Worm (Caenorhabditis elegans) whole organism, L4 larva: ENCODE results near the gene C32C4.3.

Experiments used
- R02D3.7 ChIP-seq: fragments of 150-350 bp; sonication (generic microtip); optimal IDR thresholded peaks from 3 replicates; lab custom pipeline; 2014; ENCODE audit warnings: missing biosample characterization, missing genetic modification characterization
- T20F7.1 ChIP-seq: fragments of 200-800 bp; sonication (Bioruptor generic); optimal IDR thresholded peaks from 2 replicates; lab custom pipeline; 2018; ENCODE audit warnings: mild to moderate bottlenecking, missing genetic modification characterization, missing compliant biosample characterization
- aha-1 ChIP-seq: fragments of 150-350 bp; peaks from one replicate; lab custom pipeline; 2014; ENCODE audit warnings: missing biosample characterization, missing genetic modification characterization
- arid-1 ChIP-seq: fragments of 200-800 bp; sonication (Bioruptor generic); conservative IDR thresholded peaks from 2 replicates; pipeline ENCODE4 v1.3.6; 2022; ENCODE audit warnings: missing genetic modification reagents, missing genetic modification characterization, missing compliant biosample characterization
- ceh-44 ChIP-seq: fragments of 200-800 bp; sonication (Bioruptor generic); IDR thresholded peaks from 2 replicates; pipeline ENCODE4 v1.3.6; 2022; ENCODE audit warnings: missing genetic modification reagents, missing genetic modification characterization, missing compliant biosample characterization
- daf-16 ChIP-seq, 3 experiments: sonication (generic microtip); optimal IDR thresholded peaks; 2 replicates each; lab custom pipeline; 2016 to 2017; ENCODE audit warnings: missing genetic modification characterization in 3 of 3, missing genetic modification reagents in 3 of 3, mild to moderate bottlenecking in 2 of 3, missing compliant biosample characterization in 2 of 3, missing biosample characterization in 1 of 3, moderate library complexity in 1 of 3
- daf-19 ChIP-seq: fragments of 200-800 bp; sonication (Bioruptor generic); conservative IDR thresholded peaks from 2 replicates; pipeline ENCODE4 v1.3.6; 2022; ENCODE audit warnings: missing genetic modification characterization, missing compliant biosample characterization
- fos-1 ChIP-seq: fragments of 150-350 bp; optimal IDR thresholded peaks from 2 replicates; lab custom pipeline; 2014; ENCODE audit warnings: missing biosample characterization, missing genetic modification characterization
- nhr-6 ChIP-seq: fragments of 150-350 bp; optimal IDR thresholded peaks from 2 replicates; lab custom pipeline; 2014; ENCODE audit warnings: missing biosample characterization, missing genetic modification characterization

The C32C4.3 gene

ce11 chrV:10602051-10602937 lies 44.6 kb downstream of the C32C4.3 start, which contains the start of gene H27A22.1:
Gene H27A22.1, plus strand, starts transcription at chrV:10602555.
- TF ChIP-seq nhr-6 (tag; lab: Kevin White, UChicago) (no peak), daf-16 (GFP tag; optimal IDR thresholded peaks at IDR 0.05; lab: Kevin White, UChicago) (no peak), daf-16 (tag; optimal IDR thresholded peaks at IDR 0.05; lab: Kevin White, UChicago) (peak; percentile 4), aha-1 (tag; lab: Kevin White, UChicago) (peak; percentile 96)

ce11 chrV:10598670-10599154 lies 48.2 kb downstream of the C32C4.3 start, which contains the start of gene scpl-4:
Gene scpl-4, plus strand, starts transcription at chrV:10599104.
- TF ChIP-seq T20F7.1, result peak; percentile 88
- no peak for TF ChIP-seq arid-1 (GFP tag; lab: Robert Waterston, UW)
- peak; percentile 21 for TF ChIP-seq R02D3.7 (tag; lab: Kevin White, UChicago)

ce11 chrV:10597234-10597633 lies 49.7 kb downstream of the C32C4.3 start, which contains the start of gene T21C9.13:
Gene T21C9.13, plus strand, starts transcription at chrV:10597266.
- TF ChIP-seq fos-1 (tag; lab: Kevin White, UChicago), result no peak
- TF ChIP-seq daf-19 (GFP tag; lab: Robert Waterston, UW), result no peak
- TF ChIP-seq ceh-44 (GFP tag; lab: Robert Waterston, UW), result no peak
- TF ChIP-seq, all 104 proteins: peak for 0
